Fruit fly (Drosophila melanogaster) whole organism, prepupa: Measurements from ENCODE around the gene PXo.

Source experiments
- CG11902 ChIP-seq: fragments of 200-800 bp; sonication (Bioruptor generic); optimal IDR thresholded peaks from 3 replicates; lab custom pipeline; 2016; ENCODE audit warnings: missing biosample characterization, missing genetic modification characterization
- CG3919 ChIP-seq: fragments of 200-800 bp; sonication (Bioruptor generic); optimal IDR thresholded peaks from 3 replicates; lab custom pipeline; 2016; ENCODE audit warnings: missing biosample characterization, missing genetic modification characterization
- CG6276 ChIP-seq: fragments of 200-800 bp; sonication (Bioruptor generic); optimal IDR thresholded peaks from 2 replicates; lab custom pipeline; 2017; ENCODE audit warnings: missing biosample characterization, mild to moderate bottlenecking, missing genetic modification characterization
- CG6792 ChIP-seq: fragments of 200-800 bp; sonication (Bioruptor generic); optimal IDR thresholded peaks from 3 replicates; lab custom pipeline; 2016; ENCODE audit warnings: missing biosample characterization, missing genetic modification characterization
- Hr38 ChIP-seq: sonication (Bioruptor generic); optimal IDR thresholded peaks from 2 replicates; lab custom pipeline; 2016; ENCODE audit warnings: missing biosample characterization, missing genetic modification characterization
- Hr39 ChIP-seq: fragments of 200-800 bp; sonication (Bioruptor generic); optimal IDR thresholded peaks from 2 replicates; lab custom pipeline; 2016; ENCODE audit warnings: missing biosample characterization, missing genetic modification characterization
- Met ChIP-seq: fragments of 200-800 bp; sonication (Bioruptor generic); optimal IDR thresholded peaks from 3 replicates; lab custom pipeline; 2016; ENCODE audit warnings: missing biosample characterization, missing genetic modification characterization
- Sox14 ChIP-seq: fragments of 200-800 bp; sonication (Bioruptor generic); optimal IDR thresholded peaks from 3 replicates; lab custom pipeline; 2016; ENCODE audit warnings: missing biosample characterization, missing genetic modification characterization
- Sox15 ChIP-seq: fragments of 200-800 bp; sonication (Bioruptor generic); optimal IDR thresholded peaks from 3 replicates; lab custom pipeline; 2016; ENCODE audit warnings: missing biosample characterization, missing genetic modification characterization
- eg ChIP-seq: fragments of 200-800 bp; sonication (Bioruptor generic); IDR thresholded peaks from 3 replicates; pipeline ENCODE4 v1.3.6; 2022; ENCODE audit warnings: missing biosample characterization, missing genetic modification characterization
- fd85E ChIP-seq: fragments of 200-800 bp; sonication (Bioruptor generic); optimal IDR thresholded peaks from 3 replicates; lab custom pipeline; 2016; ENCODE audit warnings: missing biosample characterization, missing genetic modification characterization
- fkh ChIP-seq: fragments of 200-800 bp; sonication (Bioruptor generic); optimal IDR thresholded peaks from 3 replicates; lab custom pipeline; 2017; ENCODE audit warnings: missing biosample characterization, mild to moderate bottlenecking, missing genetic modification characterization, moderate library complexity

- TF ChIP-seq CG6792 (GFP tag; lab: Kevin White, UChicago) (no peak), Met (GFP tag; lab: Kevin White, UChicago) (no peak), fkh (GFP tag; lab: Kevin White, UChicago) (no peak), Sox15 (GFP tag; lab: Kevin White, UChicago) (no peak), Hr39 (no peak), eg (no peak), fd85E (no peak), Sox14 (GFP tag; lab: Kevin White, UChicago) (no peak), CG6276 (no peak), CG3919 (GFP tag; lab: Kevin White, UChicago) (peak; percentile 52), CG11902 (no peak), Hr38 (GFP tag; lab: Kevin White, UChicago) (no peak)
Measured at dm6 chr3L:5954942-5955341, 33.8 kb upstream of the PXo start.
